Worm (Caenorhabditis elegans) whole organism, young adult: Measurements from ENCODE around the gene str-64.

Experiments used
- B0019.2 ChIP-seq: fragments of 200-800 bp; sonication (Bioruptor generic); conservative IDR thresholded peaks from 2 replicates; pipeline ENCODE4 v1.3.6; 2022; ENCODE audit warnings: missing genetic modification reagents, missing genetic modification characterization, missing compliant biosample characterization
- F10E7.11 ChIP-seq: sonication (generic microtip); optimal IDR thresholded peaks from 2 replicates; lab custom pipeline; 2017; ENCODE audit warnings: mild to moderate bottlenecking, missing genetic modification characterization, moderate library complexity, missing compliant biosample characterization
- F22D6.2 ChIP-seq: sonication (generic microtip); optimal IDR thresholded peaks from 2 replicates; lab custom pipeline; 2016; ENCODE audit warnings: mild to moderate bottlenecking, missing genetic modification characterization, missing compliant biosample characterization
- F33H1.4 ChIP-seq: fragments of 200-800 bp; sonication (Bioruptor generic); IDR thresholded peaks from 2 replicates; pipeline ENCODE4 v1.3.6; 2022; ENCODE audit warnings: missing genetic modification reagents, missing genetic modification characterization, missing compliant biosample characterization
- F37B4.10 ChIP-seq: fragments of 200-800 bp; sonication (Bioruptor generic); IDR thresholded peaks from 2 replicates; pipeline ENCODE4 v1.3.6; 2022; ENCODE audit warnings: missing genetic modification characterization, missing compliant biosample characterization
- T07F8.4 ChIP-seq: sonication (generic microtip); optimal IDR thresholded peaks from 2 replicates; lab custom pipeline; 2016; ENCODE audit warnings: mild to moderate bottlenecking, missing genetic modification characterization, moderate library complexity, missing compliant biosample characterization
- T26A5.8 ChIP-seq: sonication (generic microtip); optimal IDR thresholded peaks from 2 replicates; lab custom pipeline; 2016; ENCODE audit warnings: missing genetic modification characterization, missing compliant biosample characterization
- Y95B8A.8 ChIP-seq: fragments of 200-800 bp; sonication (Bioruptor generic); IDR thresholded peaks from 2 replicates; pipeline ENCODE4 v1.3.6; 2022; ENCODE audit warnings: missing genetic modification reagents, missing genetic modification characterization, missing compliant biosample characterization
- ZK185.1 ChIP-seq: sonication (generic microtip); optimal IDR thresholded peaks from 2 replicates; lab custom pipeline; 2016; ENCODE audit warnings: mild to moderate bottlenecking, missing genetic modification characterization, missing compliant biosample characterization; ENCODE audit not compliant: poor library complexity, severe bottlenecking
- akir-1 ChIP-seq: fragments of 200-800 bp; sonication (Bioruptor generic); optimal IDR thresholded peaks from 2 replicates; lab custom pipeline; 2018; ENCODE audit warnings: mild to moderate bottlenecking, missing genetic modification characterization, moderate library complexity, missing compliant biosample characterization
- atf-7 ChIP-seq: sonication (generic microtip); optimal IDR thresholded peaks from 2 replicates; lab custom pipeline; 2017; ENCODE audit warnings: mild to moderate bottlenecking, missing genetic modification characterization, missing compliant biosample characterization
- attf-5 ChIP-seq: fragments of 200-800 bp; sonication (Bioruptor generic); optimal IDR thresholded peaks from 2 replicates; lab custom pipeline; 2018; ENCODE audit warnings: mild to moderate bottlenecking, missing genetic modification characterization, missing compliant biosample characterization
- bed-2 ChIP-seq: fragments of 200-800 bp; sonication (Bioruptor generic); IDR thresholded peaks from 2 replicates; pipeline ENCODE4 v1.3.6; 2022; ENCODE audit warnings: missing genetic modification reagents, missing genetic modification characterization, missing compliant biosample characterization
- cebp-2 ChIP-seq: fragments of 200-800 bp; sonication (Bioruptor generic); IDR thresholded peaks from 2 replicates; pipeline ENCODE4 v1.3.6; 2022; ENCODE audit warnings: missing genetic modification characterization, missing compliant biosample characterization
- ceh-100 ChIP-seq: fragments of 200-800 bp; sonication (Bioruptor generic); IDR thresholded peaks from 2 replicates; pipeline ENCODE4 v1.3.6; 2022; ENCODE audit warnings: missing genetic modification reagents, missing genetic modification characterization, missing compliant biosample characterization
- ceh-79 ChIP-seq: sonication (generic microtip); optimal IDR thresholded peaks from 2 replicates; lab custom pipeline; 2017; ENCODE audit warnings: mild to moderate bottlenecking, missing genetic modification characterization, missing compliant biosample characterization
- die-1 ChIP-seq: sonication (generic microtip); optimal IDR thresholded peaks from 2 replicates; lab custom pipeline; 2016; ENCODE audit warnings: missing genotype, mild to moderate bottlenecking, missing genetic modification characterization, missing compliant biosample characterization
- dpff-1 ChIP-seq: sonication (generic microtip); optimal IDR thresholded peaks from 2 replicates; lab custom pipeline; 2017; ENCODE audit warnings: mild to moderate bottlenecking, missing genetic modification characterization, missing compliant biosample characterization
- efl-1 ChIP-seq: fragments of 150-350 bp; optimal IDR thresholded peaks from 2 replicates; lab custom pipeline; 2014; ENCODE audit warnings: missing biosample characterization, missing genetic modification reagents, missing genetic modification characterization
- egl-18 ChIP-seq: fragments of 200-800 bp; sonication (Bioruptor generic); IDR thresholded peaks from 2 replicates; pipeline ENCODE4 v1.3.6; 2022; ENCODE audit warnings: missing genetic modification reagents, missing genetic modification characterization, missing compliant biosample characterization
- ekl-4 ChIP-seq: fragments of 200-800 bp; sonication (Bioruptor generic); IDR thresholded peaks from 2 replicates; pipeline ENCODE4 v1.3.6; 2022; ENCODE audit warnings: missing genetic modification reagents, missing genetic modification characterization, missing compliant biosample characterization
- hmg-1.2 ChIP-seq: fragments of 200-800 bp; sonication (Bioruptor generic); IDR thresholded peaks from 2 replicates; pipeline ENCODE4 v1.3.6; 2022; ENCODE audit warnings: missing genetic modification reagents, missing genetic modification characterization, missing compliant biosample characterization
- let-526 ChIP-seq: fragments of 200-800 bp; sonication (Bioruptor generic); IDR thresholded peaks from 2 replicates; pipeline ENCODE4 v1.3.6; 2022; ENCODE audit warnings: missing genetic modification reagents, missing genetic modification characterization, missing compliant biosample characterization
- let-607 ChIP-seq, 2 experiments: fragments of 200-800 bp in 1 of 2; sonication (Bioruptor generic) in 1 of 2; sonication (generic microtip) in 1 of 2; optimal IDR thresholded peaks; 2 replicates each; lab custom pipeline; 2016 to 2018; ENCODE audit warnings: mild to moderate bottlenecking in 2 of 2, missing compliant biosample characterization in 2 of 2, missing genetic modification characterization in 2 of 2, moderate library complexity in 2 of 2, missing genotype in 1 of 2
- madf-8 ChIP-seq: fragments of 200-800 bp; sonication (Bioruptor generic); conservative IDR thresholded peaks from 2 replicates; pipeline ENCODE4 v1.3.6; 2022; ENCODE audit warnings: missing genetic modification reagents, missing genetic modification characterization, missing compliant biosample characterization
- mcd-1 ChIP-seq: fragments of 200-800 bp; sonication (Bioruptor generic); IDR thresholded peaks from 2 replicates; pipeline ENCODE4 v1.3.6; 2022; ENCODE audit warnings: missing genetic modification reagents, missing genetic modification characterization, missing compliant biosample characterization
- mel-28 ChIP-seq: sonication (generic microtip); optimal IDR thresholded peaks from 2 replicates; lab custom pipeline; 2016; ENCODE audit warnings: borderline replicate concordance, mild to moderate bottlenecking, missing genetic modification characterization, missing compliant biosample characterization
- nhr-179 ChIP-seq: sonication (generic microtip); optimal IDR thresholded peaks from 2 replicates; lab custom pipeline; 2016; ENCODE audit warnings: mild to moderate bottlenecking, missing genetic modification characterization, missing compliant biosample characterization
- nhr-90 ChIP-seq: sonication (generic microtip); optimal IDR thresholded peaks from 2 replicates; lab custom pipeline; 2016; ENCODE audit warnings: missing genotype, mild to moderate bottlenecking, missing genetic modification characterization, missing compliant biosample characterization
- rcor-1 ChIP-seq: fragments of 200-800 bp; sonication (Bioruptor generic); IDR thresholded peaks from 2 replicates; pipeline ENCODE4 v1.3.6; 2022; ENCODE audit warnings: missing genetic modification reagents, missing genetic modification characterization, missing compliant biosample characterization
- sdz-38 ChIP-seq: sonication (generic microtip); optimal IDR thresholded peaks from 2 replicates; lab custom pipeline; 2016; ENCODE audit warnings: missing genotype, missing genetic modification characterization, missing compliant biosample characterization
- sea-2 ChIP-seq: fragments of 200-800 bp; sonication (Bioruptor generic); IDR thresholded peaks from 2 replicates; pipeline ENCODE4 v1.3.6; 2022; ENCODE audit warnings: missing genetic modification characterization, missing compliant biosample characterization
- snpc-1.1 ChIP-seq: sonication (generic microtip); optimal IDR thresholded peaks from 2 replicates; lab custom pipeline; 2017; ENCODE audit warnings: missing genetic modification characterization, mild to moderate bottlenecking, missing compliant biosample characterization, antibody characterized with exemption, moderate library complexity, missing genotype, missing genetic modification reagents; ENCODE audit not compliant: insufficient read depth
- tbx-9 ChIP-seq: sonication (generic microtip); optimal IDR thresholded peaks from 2 replicates; lab custom pipeline; 2016; ENCODE audit warnings: borderline replicate concordance, missing genetic modification characterization, inconsistent platforms, missing compliant biosample characterization
- unc-62 ChIP-seq: fragments of 150-350 bp; optimal IDR thresholded peaks from 2 replicates; lab custom pipeline; 2014; ENCODE audit warnings: missing biosample characterization, missing genetic modification reagents, missing genetic modification characterization
- ztf-26 ChIP-seq: sonication (generic microtip); optimal IDR thresholded peaks from 2 replicates; lab custom pipeline; 2017; ENCODE audit warnings: missing genetic modification characterization, missing compliant biosample characterization
- ztf-28 ChIP-seq: fragments of 200-800 bp; sonication (Bioruptor generic); IDR thresholded peaks from 2 replicates; pipeline ENCODE4 v1.3.6; 2022; ENCODE audit warnings: missing genetic modification reagents, missing genetic modification characterization, missing compliant biosample characterization

Gene str-64

ce11 chrV:3256051-3256450 is 27.0 kb upstream of the str-64 start, which contains the start of gene srt-63:
srt-63 (minus strand) TSS chrV:3256151.
- no peak for TF ChIP-seq efl-1

- no peak for TF ChIP-seq cebp-2 (GFP tag; lab: Robert Waterston, UW)
- TF ChIP-seq let-607 (tag; optimal IDR thresholded peaks at IDR 0.05; lab: Kevin White, UChicago): no peak
- no peak for TF ChIP-seq attf-5 (GFP tag; lab: Kevin White, UChicago)
- TF ChIP-seq hmg-1.2 (GFP tag; lab: Robert Waterston, UW): peak; percentile 50; the same call in 1 of the 2 replicates
- no peak for TF ChIP-seq ZK185.1 (tag; lab: Kevin White, UChicago)
Measured at ce11 chrV:3256809-3257208, 26.2 kb upstream of the str-64 start.

- TF ChIP-seq F33H1.4 (GFP tag; lab: Robert Waterston, UW) (no peak), dpff-1 (tag; lab: Kevin White, UChicago) (no peak), die-1 (tag; lab: Kevin White, UChicago) (no peak), sdz-38 (no peak), atf-7 (tag; lab: Kevin White, UChicago) (no peak), ekl-4 (GFP tag; lab: Robert Waterston, UW) (no peak), T26A5.8 (tag; lab: Kevin White, UChicago) (no peak), Y95B8A.8 (no peak), bed-2 (no peak), akir-1 (no peak), rcor-1 (GFP tag; lab: Robert Waterston, UW) (no peak), ceh-79 (no peak), F22D6.2 (no peak), let-526 (GFP tag; lab: Robert Waterston, UW) (no peak), madf-8 (GFP tag; lab: Robert Waterston, UW) (no peak), F37B4.10 (GFP tag; lab: Robert Waterston, UW) (no peak)
Measured at ce11 chrV:3257277-3257676, 25.8 kb upstream of the str-64 start, which contains the start of gene T28A11.22. T28A11.22 (plus strand) TSS chrV:3257577.

ce11 chrV:3259168-3259622 is 23.9 kb upstream of the str-64 start, which contains the start of gene T28A11.16:
T28A11.16 (minus strand) TSS chrV:3259218.
- TF ChIP-seq F10E7.11 (no peak), tbx-9 (tag; lab: Kevin White, UChicago) (no peak), mcd-1 (no peak), unc-62 (GFP tag; lab: Kevin White, UChicago) (no peak), egl-18 (no peak), F33H1.4 (GFP tag; lab: Robert Waterston, UW) (no peak), sea-2 (GFP tag; lab: Robert Waterston, UW) (no peak), ceh-100 (GFP tag; lab: Robert Waterston, UW) (no peak), ztf-28 (GFP tag; lab: Robert Waterston, UW) (no peak), let-526 (GFP tag; lab: Robert Waterston, UW) (no peak), T07F8.4 (no peak), ztf-26 (tag; lab: Kevin White, UChicago) (no peak), nhr-179 (no peak), mel-28 (no peak), nhr-90 (tag; lab: Kevin White, UChicago) (no peak), snpc-1.1 (tag; lab: Kevin White, UChicago) (no peak), B0019.2 (no peak), dpff-1 (tag; lab: Kevin White, UChicago) (no peak)
- TF ChIP-seq, all 124 proteins: peak for 0
